Worm (Caenorhabditis elegans) whole organism, L4 larva: Measurements from ENCODE around the gene fbxb-74.
A peak's percentile ranks its signal among the peaks of the same experiment; 100 is the strongest.

Experiments
- F49E8.2 ChIP-seq: sonication (generic microtip); optimal IDR thresholded peaks from 2 replicates; lab custom pipeline; 2016; ENCODE audit warnings: missing compliant biosample characterization, mild to moderate bottlenecking, missing genetic modification characterization, borderline replicate concordance
- T26A8.4 ChIP-seq: fragments of 200-800 bp; sonication (Bioruptor generic); IDR thresholded peaks from 2 replicates; pipeline ENCODE4 v1.3.6; 2022; ENCODE audit warnings: missing genetic modification characterization, missing compliant biosample characterization
- ZK337.2 ChIP-seq: fragments of 200-800 bp; sonication (Bioruptor generic); IDR thresholded peaks from 2 replicates; pipeline ENCODE4 v1.3.6; 2022; ENCODE audit warnings: missing genetic modification reagents, missing genetic modification characterization, missing compliant biosample characterization
- ceh-20 ChIP-seq: fragments of 200-800 bp; sonication (Bioruptor generic); IDR thresholded peaks from 2 replicates; pipeline ENCODE4 v1.3.6; 2022; ENCODE audit warnings: missing genetic modification reagents, missing genetic modification characterization, missing compliant biosample characterization
- ceh-62 ChIP-seq: sonication (generic microtip); optimal IDR thresholded peaks from 2 replicates; lab custom pipeline; 2017; ENCODE audit warnings: missing biosample characterization, missing genetic modification characterization
- ces-1 ChIP-seq: fragments of 150-350 bp; sonication (generic microtip); optimal IDR thresholded peaks from 4 replicates; lab custom pipeline; 2014; ENCODE audit warnings: missing biosample characterization, missing genetic modification reagents, missing genetic modification characterization
- daf-16 ChIP-seq, 3 experiments: sonication (generic microtip); optimal IDR thresholded peaks; 2 replicates each; lab custom pipeline; 2016 to 2017; ENCODE audit warnings: missing genetic modification characterization in 3 of 3, missing genetic modification reagents in 3 of 3, mild to moderate bottlenecking in 2 of 3, missing compliant biosample characterization in 2 of 3, missing biosample characterization in 1 of 3, moderate library complexity in 1 of 3
- daf-19 ChIP-seq: fragments of 200-800 bp; sonication (Bioruptor generic); conservative IDR thresholded peaks from 2 replicates; pipeline ENCODE4 v1.3.6; 2022; ENCODE audit warnings: missing genetic modification characterization, missing compliant biosample characterization
- dmd-8 ChIP-seq: fragments of 200-800 bp; sonication (Bioruptor generic); IDR thresholded peaks from 2 replicates; pipeline ENCODE4 v1.3.6; 2022; ENCODE audit warnings: missing genetic modification characterization, missing compliant biosample characterization
- dmd-9 ChIP-seq: fragments of 200-800 bp; sonication (Bioruptor generic); IDR thresholded peaks from 2 replicates; pipeline ENCODE4 v1.3.6; 2022; ENCODE audit warnings: missing genetic modification reagents, missing genetic modification characterization, missing compliant biosample characterization
- fkh-10 ChIP-seq: fragments of 150-350 bp; optimal IDR thresholded peaks from 2 replicates; lab custom pipeline; 2014; ENCODE audit warnings: missing biosample characterization, missing genetic modification reagents, missing genetic modification characterization
- gei-8 ChIP-seq: fragments of 200-800 bp; sonication (Bioruptor generic); optimal IDR thresholded peaks from 2 replicates; lab custom pipeline; 2018; ENCODE audit warnings: mild to moderate bottlenecking, missing genetic modification characterization, missing compliant biosample characterization
- hif-1 ChIP-seq, 2 experiments: sonication (generic microtip); optimal IDR thresholded peaks; 2 replicates each; lab custom pipeline; 2016 to 2017; ENCODE audit warnings: missing compliant biosample characterization in 2 of 2, missing genetic modification characterization in 2 of 2, missing genetic modification reagents in 2 of 2, missing genotype in 2 of 2, mild to moderate bottlenecking in 1 of 2
- hlh-11 ChIP-seq: fragments of 200-800 bp; sonication (Bioruptor generic); optimal IDR thresholded peaks from 2 replicates; lab custom pipeline; 2018; ENCODE audit warnings: mild to moderate bottlenecking, missing genetic modification characterization, missing compliant biosample characterization
- hlh-30 ChIP-seq: sonication (generic microtip); optimal IDR thresholded peaks from 2 replicates; lab custom pipeline; 2017; ENCODE audit warnings: antibody characterized with exemption, mild to moderate bottlenecking, missing genetic modification characterization, missing compliant biosample characterization; ENCODE audit not compliant: insufficient read depth
- jun-1 ChIP-seq: fragments of 150-350 bp; optimal IDR thresholded peaks from 2 replicates; lab custom pipeline; 2014; ENCODE audit warnings: missing biosample characterization, missing genetic modification reagents, missing genetic modification characterization
- lin-15B ChIP-seq: fragments of 150-350 bp; sonication (generic microtip); optimal IDR thresholded peaks from 3 replicates; lab custom pipeline; 2014; ENCODE audit warnings: missing biosample characterization, missing genetic modification characterization
- lin-29 ChIP-seq: fragments of 200-800 bp; sonication (Bioruptor generic); IDR thresholded peaks from 2 replicates; pipeline ENCODE4 v1.3.6; 2022; ENCODE audit warnings: missing genetic modification reagents, missing genetic modification characterization, missing compliant biosample characterization
- lsy-2 ChIP-seq, 2 experiments: fragments of 150-350 bp in 1 of 2; sonication (generic microtip) in 1 of 2; optimal IDR thresholded peaks; 2 replicates each; lab custom pipeline; 2014 to 2017; ENCODE audit warnings: missing biosample characterization in 2 of 2, missing genetic modification characterization in 2 of 2
- mdl-1 ChIP-seq, 2 experiments: fragments of 150-350 bp in 1 of 2; sonication (generic microtip) in 1 of 2; optimal IDR thresholded peaks; 2 replicates each; lab custom pipeline; 2014 to 2017; ENCODE audit warnings: missing biosample characterization in 2 of 2, missing genetic modification characterization in 2 of 2
- mdt-29 ChIP-seq: fragments of 200-800 bp; sonication (Bioruptor generic); IDR thresholded peaks from 2 replicates; pipeline ENCODE4 v1.3.6; 2022; ENCODE audit warnings: missing genetic modification reagents, missing genetic modification characterization, missing compliant biosample characterization
- mxl-2 ChIP-seq: fragments of 200-800 bp; sonication (Bioruptor generic); conservative IDR thresholded peaks from 2 replicates; pipeline ENCODE4 v1.3.6; 2022; ENCODE audit warnings: missing genetic modification reagents, missing genetic modification characterization, missing compliant biosample characterization
- mxl-3 ChIP-seq: fragments of 200-800 bp; sonication (Bioruptor generic); optimal IDR thresholded peaks from 2 replicates; lab custom pipeline; 2018; ENCODE audit warnings: mild to moderate bottlenecking, missing genetic modification characterization, missing compliant biosample characterization
- nhr-102 ChIP-seq: sonication (generic microtip); optimal IDR thresholded peaks from 2 replicates; lab custom pipeline; 2016; ENCODE audit warnings: mild to moderate bottlenecking, missing genetic modification characterization, moderate library complexity, missing compliant biosample characterization
- nhr-11 ChIP-seq: fragments of 150-350 bp; optimal IDR thresholded peaks from 2 replicates; lab custom pipeline; 2014; ENCODE audit warnings: missing biosample characterization, missing genetic modification characterization
- nhr-237 ChIP-seq: sonication (generic microtip); optimal IDR thresholded peaks from 2 replicates; lab custom pipeline; 2017; ENCODE audit warnings: missing biosample characterization, missing genetic modification characterization
- nhr-28 ChIP-seq: fragments of 150-350 bp; optimal IDR thresholded peaks from 2 replicates; lab custom pipeline; 2014; ENCODE audit warnings: missing biosample characterization, missing genetic modification characterization
- nhr-6 ChIP-seq: fragments of 150-350 bp; optimal IDR thresholded peaks from 2 replicates; lab custom pipeline; 2014; ENCODE audit warnings: missing biosample characterization, missing genetic modification characterization
- snpc-4 ChIP-seq: fragments of 150-350 bp; optimal IDR thresholded peaks from 2 replicates; lab custom pipeline; 2014; ENCODE audit warnings: missing biosample characterization, missing genetic modification characterization
- tag-97 ChIP-seq: fragments of 200-800 bp; sonication (Bioruptor generic); IDR thresholded peaks from 2 replicates; pipeline ENCODE4 v1.3.6; 2022; ENCODE audit warnings: missing genetic modification characterization, missing compliant biosample characterization
- unc-130 ChIP-seq: sonication (generic microtip); optimal IDR thresholded peaks from 2 replicates; lab custom pipeline; 2016; ENCODE audit warnings: missing genetic modification reagents, missing genetic modification characterization, missing compliant biosample characterization
- vab-7 ChIP-seq: fragments of 200-800 bp; sonication (Bioruptor generic); IDR thresholded peaks from 2 replicates; pipeline ENCODE4 v1.3.6; 2022; ENCODE audit warnings: missing genetic modification reagents, missing genetic modification characterization, missing compliant biosample characterization
- zag-1 ChIP-seq: fragments of 150-350 bp; optimal IDR thresholded peaks from 2 replicates; lab custom pipeline; 2014; ENCODE audit warnings: missing biosample characterization, missing genetic modification characterization
- zfp-2 ChIP-seq: sonication (generic microtip); optimal IDR thresholded peaks from 2 replicates; lab custom pipeline; 2016; ENCODE audit warnings: mild to moderate bottlenecking, missing genetic modification characterization, missing compliant biosample characterization
- ztf-7 ChIP-seq: fragments of 150-350 bp; optimal IDR thresholded peaks from 2 replicates; lab custom pipeline; 2014; ENCODE audit warnings: missing biosample characterization, missing genetic modification characterization

Gene fbxb-74

DNA sequence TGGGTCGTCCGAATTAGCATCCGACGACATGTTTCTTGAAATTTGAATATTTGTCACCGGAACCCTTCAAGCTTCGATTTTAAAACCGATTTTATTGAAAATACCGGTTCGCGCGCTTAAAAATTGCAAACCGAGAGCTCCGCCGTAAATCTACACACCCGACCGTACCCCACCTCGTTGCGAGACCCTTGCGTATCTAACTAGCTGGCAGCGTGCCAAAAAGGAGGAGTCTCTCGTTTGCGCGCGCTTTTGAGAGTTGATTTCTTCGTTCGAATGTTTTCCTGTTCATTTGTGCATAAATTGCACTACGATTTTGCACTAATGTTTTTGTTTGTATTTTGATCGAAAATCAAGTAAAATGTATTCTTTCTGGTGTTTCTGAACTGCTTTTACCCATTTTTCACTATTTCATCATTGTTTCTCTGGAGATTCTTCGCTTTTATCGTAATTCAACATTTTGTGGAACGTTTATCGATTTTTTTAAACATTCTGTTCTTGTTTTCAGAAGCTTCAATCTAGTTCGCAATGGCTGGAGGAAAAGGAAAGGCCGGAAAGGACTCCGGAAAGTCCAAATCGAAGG, 6.7 kb upstream of the fbxb-74 start, which contains the start of the genes wapl-1 and htz-1 (continued):
- peak; percentile 38 to 91 for TF ChIP-seq hif-1 (tag; optimal IDR thresholded peaks at IDR 0.05; lab: Kevin White, UChicago)
- no peak for TF ChIP-seq ZK337.2 (GFP tag; lab: Robert Waterston, UW)
- TF ChIP-seq nhr-11 (tag; lab: Kevin White, UChicago), result peak; percentile 97
- 0 out of 2 replicates have a peak, but pooled peaks have one; percentile 13 for TF ChIP-seq mxl-2 (GFP tag; lab: Robert Waterston, UW)

DNA sequence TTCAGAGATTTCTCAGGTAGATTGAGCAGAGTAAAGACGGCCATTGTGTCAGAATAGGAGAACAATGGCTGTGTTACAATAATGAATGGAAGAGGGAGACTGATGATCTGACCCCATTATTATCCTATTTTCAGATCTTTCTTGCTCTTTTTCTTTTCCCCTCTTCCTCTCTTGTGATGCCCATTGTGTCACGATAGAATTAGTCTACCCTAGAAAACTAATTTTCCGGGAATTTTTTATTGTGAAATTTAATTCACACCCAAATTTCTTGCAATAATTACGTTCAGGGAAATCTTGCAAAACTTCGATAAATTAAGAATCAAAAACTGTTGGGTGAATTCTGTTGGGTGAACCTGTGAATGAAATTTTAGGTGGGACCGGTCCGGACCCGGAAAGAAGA, 2.0 kb upstream of the fbxb-74 start, which contains the start of gene fbxb-75:
Gene fbxb-75, minus strand, starts transcription at position 101 of the 400 bp plus-strand sequence.
- no peak for TF ChIP-seq ces-1 (GFP tag; lab: Kevin White, UChicago)
- TF ChIP-seq nhr-102 (tag; lab: Kevin White, UChicago), result no peak
- TF ChIP-seq, all 104 proteins: peak for 0

DNA sequence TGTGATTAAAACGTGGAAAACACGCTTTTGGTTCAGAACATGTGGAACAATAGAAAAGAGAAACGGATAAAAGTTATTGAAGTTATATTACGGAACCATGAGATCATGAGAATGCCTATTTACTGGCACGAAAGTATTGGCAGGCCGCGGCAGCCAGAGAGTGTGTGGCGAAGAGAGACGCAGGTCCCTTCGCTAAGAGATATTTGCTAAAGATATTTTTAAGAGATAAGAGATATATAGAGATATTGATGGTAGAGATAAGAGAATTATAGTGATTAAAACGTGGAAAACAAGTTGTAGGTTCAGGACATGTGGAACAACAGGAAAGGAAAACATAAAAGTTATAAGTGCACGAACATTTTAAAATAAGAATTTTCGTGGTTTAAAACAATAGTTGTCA, 1.3 kb downstream of the fbxb-74 start:
- TF ChIP-seq vab-7 (GFP tag; lab: Robert Waterston, UW) (no peak), jun-1 (tag; lab: Kevin White, UChicago) (no peak), mdt-29 (GFP tag; lab: Robert Waterston, UW) (no peak), hlh-11 (tag; lab: Kevin White, UChicago) (no peak), ceh-62 (tag; lab: Kevin White, UChicago) (no peak), dmd-8 (GFP tag; lab: Robert Waterston, UW) (no peak), zfp-2 (tag; lab: Kevin White, UChicago) (no peak), nhr-6 (tag; lab: Kevin White, UChicago) (no peak), dmd-9 (GFP tag; lab: Robert Waterston, UW) (no peak), daf-19 (GFP tag; lab: Robert Waterston, UW) (no peak), daf-16 (GFP tag; optimal IDR thresholded peaks at IDR 0.05; lab: Kevin White, UChicago) (no peak), daf-16 (tag; optimal IDR thresholded peaks at IDR 0.05; lab: Kevin White, UChicago) (no peak), snpc-4 (tag; lab: Kevin White, UChicago) (no peak), mxl-3 (GFP tag; lab: Kevin White, UChicago) (no peak), lin-15B (tag; lab: Kevin White, UChicago) (no peak), tag-97 (GFP tag; lab: Robert Waterston, UW) (no peak), zag-1 (tag; lab: Kevin White, UChicago) (no peak), nhr-237 (tag; lab: Kevin White, UChicago) (no peak), unc-130 (GFP tag; lab: Kevin White, UChicago) (no peak), lin-29 (GFP tag; lab: Robert Waterston, UW) (no peak), mdl-1 (tag; optimal IDR thresholded peaks at IDR 0.05; lab: Kevin White, UChicago) (no peak)

DNA sequence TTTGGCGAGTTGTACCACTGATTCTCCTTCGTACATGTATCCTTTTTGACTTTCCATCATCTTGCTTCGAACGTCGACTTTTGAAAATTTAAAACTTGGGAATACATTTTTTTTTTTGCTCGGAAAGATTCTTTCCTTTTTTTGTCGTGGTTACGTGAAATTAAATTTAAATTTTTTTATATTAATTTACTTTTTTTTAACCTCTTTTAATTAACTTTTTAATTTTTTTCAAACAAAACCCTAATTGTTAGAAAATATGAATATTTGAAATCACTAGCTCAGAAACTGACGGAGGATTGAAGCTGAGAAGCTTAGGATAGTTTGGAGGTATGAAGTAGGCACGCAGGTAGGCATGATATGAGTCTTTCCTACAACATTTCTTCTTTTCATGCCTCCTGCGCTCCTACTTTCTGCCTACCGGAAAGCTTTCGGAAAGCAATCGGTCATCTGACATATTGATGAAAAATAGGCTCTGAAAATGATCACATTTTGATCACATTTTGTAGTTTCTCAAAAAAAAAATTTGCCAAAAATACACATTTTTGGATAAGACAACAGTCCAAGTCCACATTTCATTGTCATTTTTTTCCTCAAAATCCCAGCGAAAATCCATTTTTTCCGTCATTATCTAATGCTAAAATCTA, 4.5 kb downstream of the fbxb-74 start, which contains the start of the genes R08C7.8 and R08C7.4:
Gene R08C7.8, minus strand, starts transcription at position 101 of the 644 bp plus-strand sequence.
Gene R08C7.4, plus strand, starts transcription at position 594 of the 644 bp plus-strand sequence.
- TF ChIP-seq hif-1 (tag; optimal IDR thresholded peaks at IDR 0.05; lab: Kevin White, UChicago), result no peak
- no peak for TF ChIP-seq nhr-102 (tag; lab: Kevin White, UChicago)
- TF ChIP-seq nhr-28 (tag; lab: Kevin White, UChicago), result no peak
- no peak for TF ChIP-seq ztf-7 (tag; lab: Kevin White, UChicago)
- no peak for TF ChIP-seq ceh-20 (GFP tag; lab: Robert Waterston, UW)
- TF ChIP-seq gei-8 (GFP tag; lab: Kevin White, UChicago), result no peak
- TF ChIP-seq F49E8.2 (tag; lab: Kevin White, UChicago), result no peak
- TF ChIP-seq T26A8.4 (GFP tag; lab: Robert Waterston, UW), result no peak
- no peak for TF ChIP-seq lsy-2 (tag; optimal IDR thresholded peaks at IDR 0.05; lab: Kevin White, UChicago)
- TF ChIP-seq fkh-10 (GFP tag; lab: Kevin White, UChicago), result no peak
- TF ChIP-seq tag-97 (GFP tag; lab: Robert Waterston, UW), result no peak
- no peak for TF ChIP-seq hlh-30 (tag; lab: Kevin White, UChicago)
